Worm (Caenorhabditis elegans) whole organism, late embryonic: ENCODE data around the gene srd-10.
"Not testable (repeated sequence)": the region's sequence is repeated elsewhere in the genome, so short reads cannot be mapped to it uniquely, and the experiment has no call there.

Source experiments
- C38D4.7 ChIP-seq: fragments of 200-800 bp; sonication (Bioruptor generic); optimal IDR thresholded peaks from 2 replicates; lab custom pipeline; 2018; ENCODE audit warnings: mild to moderate bottlenecking, missing genetic modification characterization, moderate library complexity, missing compliant biosample characterization
- F13H6.1 ChIP-seq: sonication (generic microtip); optimal IDR thresholded peaks from 2 replicates; lab custom pipeline; 2016; ENCODE audit warnings: missing genetic modification characterization, missing compliant biosample characterization
- K09A11.1 ChIP-seq: sonication (generic microtip); optimal IDR thresholded peaks from 2 replicates; lab custom pipeline; 2017; ENCODE audit warnings: antibody characterized with exemption, mild to moderate bottlenecking, missing genetic modification characterization, missing compliant biosample characterization; ENCODE audit not compliant: insufficient read depth
- ahr-1 ChIP-seq: sonication (generic microtip); optimal IDR thresholded peaks from 2 replicates; lab custom pipeline; 2016; ENCODE audit warnings: missing genetic modification characterization, missing compliant biosample characterization
- ceh-48 ChIP-seq: sonication (generic microtip); optimal IDR thresholded peaks from 2 replicates; lab custom pipeline; 2016; ENCODE audit warnings: missing genetic modification characterization, inconsistent platforms, missing compliant biosample characterization
- ceh-6 ChIP-seq: fragments of 200-800 bp; sonication (Bioruptor generic); optimal IDR thresholded peaks from 2 replicates; lab custom pipeline; 2018; ENCODE audit warnings: mild to moderate bottlenecking, missing genetic modification characterization, missing compliant biosample characterization
- dmd-4 ChIP-seq: sonication (generic microtip); optimal IDR thresholded peaks from 2 replicates; lab custom pipeline; 2016; ENCODE audit warnings: borderline replicate concordance, missing genetic modification characterization, missing compliant biosample characterization
- elt-2 ChIP-seq: sonication (generic microtip); optimal IDR thresholded peaks from 2 replicates; lab custom pipeline; 2016; ENCODE audit warnings: missing genetic modification reagents, missing genetic modification characterization, missing compliant biosample characterization
- ets-4 ChIP-seq: sonication (generic microtip); optimal IDR thresholded peaks from 2 replicates; lab custom pipeline; 2016; ENCODE audit warnings: missing genetic modification characterization, missing compliant biosample characterization
- fkh-10 ChIP-seq: fragments of 150-350 bp; optimal IDR thresholded peaks from 2 replicates; lab custom pipeline; 2014; ENCODE audit warnings: missing biosample characterization, missing genetic modification reagents, missing genetic modification characterization
- fkh-6 ChIP-seq: sonication (generic microtip); optimal IDR thresholded peaks from 2 replicates; lab custom pipeline; 2016; ENCODE audit warnings: missing genetic modification characterization, missing compliant biosample characterization
- gmeb-2 ChIP-seq: sonication (generic microtip); optimal IDR thresholded peaks from 2 replicates; lab custom pipeline; 2016; ENCODE audit warnings: missing genetic modification characterization, inconsistent platforms, missing compliant biosample characterization
- hlh-15 ChIP-seq: sonication (generic microtip); optimal IDR thresholded peaks from 2 replicates; lab custom pipeline; 2016; ENCODE audit warnings: missing genetic modification characterization, missing compliant biosample characterization
- hlh-30 ChIP-seq: sonication (generic microtip); optimal IDR thresholded peaks from 2 replicates; lab custom pipeline; 2017; ENCODE audit warnings: antibody characterized with exemption, missing genetic modification characterization, missing compliant biosample characterization; ENCODE audit not compliant: insufficient read depth
- hlh-6 ChIP-seq: sonication (generic microtip); optimal IDR thresholded peaks from 2 replicates; lab custom pipeline; 2016; ENCODE audit warnings: missing genotype, missing genetic modification characterization, missing compliant biosample characterization
- hlh-8 ChIP-seq: sonication (generic microtip); optimal IDR thresholded peaks from 2 replicates; lab custom pipeline; 2016; ENCODE audit warnings: missing genotype, missing genetic modification characterization, missing compliant biosample characterization
- lin-11 ChIP-seq: fragments of 200-800 bp; sonication (Bioruptor generic); optimal IDR thresholded peaks from 2 replicates; lab custom pipeline; 2018; ENCODE audit warnings: mild to moderate bottlenecking, missing genetic modification characterization, missing compliant biosample characterization
- madf-2 ChIP-seq: sonication (generic microtip); optimal IDR thresholded peaks from 2 replicates; lab custom pipeline; 2017; ENCODE audit warnings: missing genetic modification characterization, missing compliant biosample characterization
- mec-3 ChIP-seq: sonication (generic microtip); optimal IDR thresholded peaks from 2 replicates; lab custom pipeline; 2016; ENCODE audit warnings: borderline replicate concordance, missing genetic modification characterization, missing compliant biosample characterization
- nhr-11 ChIP-seq: fragments of 150-350 bp; optimal IDR thresholded peaks from 2 replicates; lab custom pipeline; 2014; ENCODE audit warnings: missing biosample characterization, missing genetic modification characterization
- odd-2 ChIP-seq: sonication (generic microtip); optimal IDR thresholded peaks from 2 replicates; lab custom pipeline; 2017; ENCODE audit warnings: antibody characterized with exemption, mild to moderate bottlenecking, missing genetic modification characterization, missing compliant biosample characterization
- pat-9 ChIP-seq: fragments of 200-800 bp; sonication (Bioruptor generic); optimal IDR thresholded peaks from 2 replicates; lab custom pipeline; 2018; ENCODE audit warnings: mild to moderate bottlenecking, missing genetic modification characterization, moderate library complexity, missing compliant biosample characterization
- pha-2 ChIP-seq: sonication (generic microtip); optimal IDR thresholded peaks from 2 replicates; lab custom pipeline; 2017; ENCODE audit warnings: mild to moderate bottlenecking, missing genetic modification characterization, missing compliant biosample characterization
- pha-4 ChIP-seq: fragments of 150-350 bp; optimal IDR thresholded peaks from 2 replicates; lab custom pipeline; 2018; ENCODE audit warnings: missing biosample characterization, missing genetic modification reagents, missing genetic modification characterization
- ref-2 ChIP-seq: sonication (generic microtip); optimal IDR thresholded peaks from 2 replicates; lab custom pipeline; 2016; ENCODE audit warnings: missing genetic modification characterization, missing compliant biosample characterization
- syd-9 ChIP-seq: sonication (generic microtip); optimal IDR thresholded peaks from 2 replicates; lab custom pipeline; 2016; ENCODE audit warnings: mild to moderate bottlenecking, missing genetic modification characterization, moderate library complexity, missing compliant biosample characterization
- tbx-2 ChIP-seq: sonication (generic microtip); optimal IDR thresholded peaks from 2 replicates; lab custom pipeline; 2016; ENCODE audit warnings: missing genetic modification characterization, missing compliant biosample characterization
- ttx-3 ChIP-seq: sonication (generic microtip); optimal IDR thresholded peaks from 2 replicates; lab custom pipeline; 2016; ENCODE audit warnings: missing genetic modification reagents, missing genetic modification characterization, missing compliant biosample characterization
- unc-3 ChIP-seq, 2 experiments: fragments of 200-800 bp in 1 of 2; sonication (Bioruptor generic) in 1 of 2; sonication (generic microtip) in 1 of 2; conservative IDR thresholded peaks in 1 of 2; optimal IDR thresholded peaks in 1 of 2; 2 replicates each; pipeline versions ENCODE4 v1.3.6 to Lab custom; 2016 to 2022; ENCODE audit warnings: missing compliant biosample characterization in 2 of 2, missing genetic modification characterization in 2 of 2, missing genetic modification reagents in 1 of 2
- unc-42 ChIP-seq: sonication (generic microtip); optimal IDR thresholded peaks from 2 replicates; lab custom pipeline; 2016; ENCODE audit warnings: missing genotype, missing genetic modification characterization, missing compliant biosample characterization
- unc-86 ChIP-seq: sonication (generic microtip); optimal IDR thresholded peaks from 2 replicates; lab custom pipeline; 2016; ENCODE audit warnings: missing genetic modification characterization, missing compliant biosample characterization
- zip-5 ChIP-seq: sonication (generic microtip); optimal IDR thresholded peaks from 2 replicates; lab custom pipeline; 2016; ENCODE audit warnings: missing genetic modification characterization, missing compliant biosample characterization

Gene srd-10

ce11 chrIV:13561629-13562028, 13.2 kb upstream of the srd-10 start, which contains the start of the genes Y45F10B.13 and qui-1:
TSS of gene Y45F10B.13 (minus strand) at chrIV:13561729.
TSS of gene qui-1 (plus strand) at chrIV:13561861.
- no peak for TF ChIP-seq fkh-6 (tag; lab: Kevin White, UChicago)
- no peak for TF ChIP-seq ttx-3
- TF ChIP-seq pha-4 (tag; lab: Kevin White, UChicago) = no peak
- TF ChIP-seq elt-2 = no peak
- TF ChIP-seq pat-9 = no peak
- no peak for TF ChIP-seq odd-2 (tag; lab: Kevin White, UChicago)
- TF ChIP-seq syd-9 = no peak
- TF ChIP-seq ref-2 (tag; lab: Kevin White, UChicago) = no peak
- TF ChIP-seq F13H6.1 = no peak
- no peak for TF ChIP-seq dmd-4 (tag; lab: Kevin White, UChicago)
- TF ChIP-seq unc-86 = no peak
- no peak for TF ChIP-seq ahr-1
- no peak for TF ChIP-seq K09A11.1 (tag; lab: Kevin White, UChicago)
- no peak for TF ChIP-seq zip-5 (tag; lab: Kevin White, UChicago)
- TF ChIP-seq mec-3 (tag; lab: Kevin White, UChicago) = no peak
- no peak for TF ChIP-seq C38D4.7
- TF ChIP-seq ceh-48 (tag; lab: Kevin White, UChicago) = no peak
- no peak for TF ChIP-seq hlh-15
- TF ChIP-seq, all 69 proteins: peak for 0

ce11 chrIV:13564284-13564683, 10.5 kb upstream of the srd-10 start:
- TF ChIP-seq fkh-10 (GFP tag; lab: Kevin White, UChicago) (no peak), unc-42 (peak; percentile 28)

- TF ChIP-seq ets-4 (tag; lab: Kevin White, UChicago) (no peak), nhr-11 (peak; percentile 16), ceh-6 (GFP tag; lab: Kevin White, UChicago) (no peak)
Observed at ce11 chrIV:13575673-13576072, 840 bp downstream of the srd-10 start.

ce11 chrIV:13578174-13578573, 3.3 kb downstream of the srd-10 start, which contains the start of gene Y45F10B.8:
TSS of gene Y45F10B.8 (minus strand) at chrIV:13578274.
- TF ChIP-seq lin-11 (tag; lab: Kevin White, UChicago); hlh-30 (tag; lab: Kevin White, UChicago); C38D4.7: not testable (repeated sequence)
- TF ChIP-seq, all 69 proteins: peak for 0; not testable (repeated sequence) for 69

ce11 chrIV:13578953-13579352, 4.1 kb downstream of the srd-10 start, which contains the start of gene sru-16:
TSS of gene sru-16 (plus strand) at chrIV:13579253.
- TF ChIP-seq fkh-6 (tag; lab: Kevin White, UChicago); hlh-6 (tag; lab: Kevin White, UChicago); nhr-11: not testable (repeated sequence)

ce11 chrIV:13582909-13583308, 8.1 kb downstream of the srd-10 start, which contains the start of gene sru-12:
TSS of gene sru-12 (plus strand) at chrIV:13583209.
- no peak for TF ChIP-seq pha-2 (tag; lab: Kevin White, UChicago)
- no peak for TF ChIP-seq C38D4.7
- no peak for TF ChIP-seq gmeb-2 (tag; lab: Kevin White, UChicago)
- no peak for TF ChIP-seq hlh-30 (tag; lab: Kevin White, UChicago)
- no peak for TF ChIP-seq madf-2
- TF ChIP-seq mec-3 (tag; lab: Kevin White, UChicago) = no peak
- TF ChIP-seq unc-3 (GFP tag; conservative IDR thresholded peaks at IDR 0.05; lab: Robert Waterston, UW) = no peak
- TF ChIP-seq unc-3 (tag; optimal IDR thresholded peaks at IDR 0.05; lab: Kevin White, UChicago) = no peak
- no peak for TF ChIP-seq ceh-48 (tag; lab: Kevin White, UChicago)
- TF ChIP-seq pat-9 = no peak
- no peak for TF ChIP-seq tbx-2 (tag; lab: Kevin White, UChicago)
- TF ChIP-seq syd-9 = no peak
- TF ChIP-seq fkh-10 (GFP tag; lab: Kevin White, UChicago) = no peak
- no peak for TF ChIP-seq F13H6.1
- TF ChIP-seq unc-42 = no peak
- no peak for TF ChIP-seq hlh-8 (tag; lab: Kevin White, UChicago)
- TF ChIP-seq hlh-15 = no peak
